Fruit fly (Drosophila melanogaster) whole organism, embryonic: ENCODE results near the gene Cp18.
A peak's percentile ranks its signal among the peaks of the same experiment; 100 is the strongest.

Source experiments
- Aef1 ChIP-seq: fragments of 200-800 bp; sonication (Bioruptor generic); IDR thresholded peaks from 3 replicates; pipeline ENCODE4 v1.3.6; 2022; ENCODE audit warnings: missing biosample characterization, missing genetic modification characterization
- Atf3 ChIP-seq: fragments of 200-800 bp; sonication (Bioruptor generic); optimal IDR thresholded peaks from 3 replicates; lab custom pipeline; 2016; ENCODE audit warnings: missing biosample characterization, missing genetic modification characterization
- Awh ChIP-seq: fragments of 200-800 bp; sonication (Bioruptor generic); IDR thresholded peaks from 2 replicates; pipeline ENCODE4, ENCODE4 v1.3.6; 2022; ENCODE audit warnings: missing biosample characterization, missing genetic modification characterization
- Blimp-1 ChIP-seq: fragments of 200-800 bp; sonication (Bioruptor generic); optimal IDR thresholded peaks from 3 replicates; lab custom pipeline; 2018; ENCODE audit warnings: missing biosample characterization, missing genetic modification characterization, mild to moderate bottlenecking, moderate library complexity, missing genetic modification reagents
- CG10147 ChIP-seq: fragments of 200-800 bp; sonication (Bioruptor generic); optimal IDR thresholded peaks from 2 replicates; lab custom pipeline; 2019; ENCODE audit warnings: missing biosample characterization, mild to moderate bottlenecking, missing genetic modification characterization, moderate library complexity
- CG10209 ChIP-seq: fragments of 200-800 bp; sonication (Bioruptor generic); optimal IDR thresholded peaks from 3 replicates; lab custom pipeline; 2017; ENCODE audit warnings: missing biosample characterization, mild to moderate bottlenecking, missing genetic modification characterization, missing genetic modification reagents
- CG10431 ChIP-seq: fragments of 200-800 bp; sonication (Bioruptor generic); optimal IDR thresholded peaks from 3 replicates; lab custom pipeline; 2018; ENCODE audit warnings: missing biosample characterization, mild to moderate bottlenecking, missing genetic modification characterization
- CG10543 ChIP-seq: fragments of 200-800 bp; sonication (Bioruptor generic); optimal IDR thresholded peaks from 3 replicates; lab custom pipeline; 2017; ENCODE audit warnings: missing biosample characterization, mild to moderate bottlenecking, missing genetic modification characterization, moderate library complexity
- CG11560 ChIP-seq: fragments of 200-800 bp; sonication (Bioruptor generic); IDR thresholded peaks from 3 replicates; pipeline ENCODE4 v1.3.6; 2022; ENCODE audit warnings: missing biosample characterization, missing genetic modification characterization
- CG12071 ChIP-seq: fragments of 200-800 bp; sonication (Bioruptor generic); optimal IDR thresholded peaks from 3 replicates; lab custom pipeline; 2018; ENCODE audit warnings: missing biosample characterization, mild to moderate bottlenecking, missing genetic modification characterization
- CG12299 ChIP-seq: fragments of 200-800 bp; sonication (Bioruptor generic); optimal IDR thresholded peaks from 2 replicates; lab custom pipeline; 2018; ENCODE audit warnings: missing biosample characterization, mild to moderate bottlenecking, missing genetic modification characterization
- CG2129 ChIP-seq: fragments of 200-800 bp; sonication (Bioruptor generic); IDR thresholded peaks from 2 replicates; pipeline ENCODE4 v1.3.6; 2022; ENCODE audit warnings: missing biosample characterization, missing genetic modification characterization; ENCODE audit not compliant: partially characterized antibody
- CG3407 ChIP-seq: fragments of 200-800 bp; sonication (Bioruptor generic); optimal IDR thresholded peaks from 2 replicates; lab custom pipeline; 2018; ENCODE audit warnings: missing biosample characterization, mild to moderate bottlenecking, missing genetic modification characterization
- CG34224 ChIP-seq: fragments of 200-800 bp; sonication (Bioruptor generic); IDR thresholded peaks from 3 replicates; pipeline ENCODE4 v1.3.6; 2022; ENCODE audit warnings: missing biosample characterization, missing genetic modification characterization; ENCODE audit not compliant: partially characterized antibody
- CG34422 ChIP-seq: fragments of 200-800 bp; sonication (Bioruptor generic); IDR thresholded peaks from 3 replicates; pipeline ENCODE4 v1.3.6; 2022; ENCODE audit warnings: missing biosample characterization, missing genetic modification characterization
- CG4360 ChIP-seq: fragments of 200-800 bp; sonication (Bioruptor generic); IDR thresholded peaks from 2 replicates; pipeline ENCODE4 v1.3.6; 2022; ENCODE audit warnings: missing biosample characterization, missing genetic modification characterization
- CG6683 ChIP-seq: fragments of 200-800 bp; sonication (Bioruptor generic); optimal IDR thresholded peaks from 2 replicates; lab custom pipeline; 2017; ENCODE audit warnings: missing biosample characterization, mild to moderate bottlenecking, missing genetic modification characterization, missing genetic modification reagents
- CG7271 ChIP-seq: fragments of 200-800 bp; sonication (Bioruptor generic); optimal IDR thresholded peaks from 2 replicates; lab custom pipeline; 2018; ENCODE audit warnings: missing biosample characterization, mild to moderate bottlenecking, missing genetic modification characterization, moderate library complexity
- CG7786 ChIP-seq: fragments of 200-800 bp; sonication (Bioruptor generic); optimal IDR thresholded peaks from 2 replicates; lab custom pipeline; 2016; ENCODE audit warnings: missing biosample characterization, missing genetic modification characterization
- CG8290 ChIP-seq, 3 experiments: fragments of 200-800 bp; sonication (Bioruptor generic); optimal IDR thresholded peaks; 2 replicates each; lab custom pipeline; 2016 to 2019; ENCODE audit warnings: missing biosample characterization in 3 of 3, missing genetic modification characterization in 3 of 3, mild to moderate bottlenecking in 2 of 3, moderate library complexity in 1 of 3
- CG8944 ChIP-seq: fragments of 200-800 bp; sonication (Bioruptor generic); optimal IDR thresholded peaks from 3 replicates; lab custom pipeline; 2016; ENCODE audit warnings: missing biosample characterization, missing genetic modification characterization
- Dfd ChIP-seq, 2 experiments: fragments of >200 bp; optimal IDR thresholded peaks; 2 replicates each; lab custom pipeline; 2017; ENCODE audit warnings: missing biosample characterization in 2 of 2, missing genetic modification characterization in 2 of 2
- Doc2 ChIP-seq: fragments of 200-800 bp; sonication (Bioruptor generic); IDR thresholded peaks from 2 replicates; pipeline ENCODE4 v1.3.6; 2022; ENCODE audit warnings: missing biosample characterization, missing genetic modification characterization
- Dp ChIP-seq: fragments of 200-800 bp; sonication (Bioruptor generic); optimal IDR thresholded peaks from 2 replicates; lab custom pipeline; 2018; ENCODE audit warnings: missing biosample characterization, mild to moderate bottlenecking, missing genetic modification characterization, moderate library complexity
- Oli ChIP-seq: fragments of 200-800 bp; sonication (Bioruptor generic); optimal IDR thresholded peaks from 2 replicates; lab custom pipeline; 2018; ENCODE audit warnings: missing biosample characterization, mild to moderate bottlenecking, missing genetic modification characterization, moderate library complexity
- Rfx ChIP-seq: fragments of 200-800 bp; sonication (Bioruptor generic); IDR thresholded peaks from 2 replicates; pipeline ENCODE4 v1.3.6; 2022; ENCODE audit warnings: missing biosample characterization, missing genetic modification characterization
- Side ChIP-seq: fragments of 200-800 bp; sonication (Bioruptor generic); optimal IDR thresholded peaks from 2 replicates; lab custom pipeline; 2016; ENCODE audit warnings: missing biosample characterization, missing genetic modification characterization
- Spps ChIP-seq: fragments of 200-800 bp; sonication (Bioruptor generic); optimal IDR thresholded peaks from 2 replicates; lab custom pipeline; 2018; ENCODE audit warnings: missing biosample characterization, mild to moderate bottlenecking, missing genetic modification characterization
- TFAM ChIP-seq: fragments of 200-800 bp; sonication (Bioruptor generic); optimal IDR thresholded peaks from 2 replicates; lab custom pipeline; 2017; ENCODE audit warnings: missing biosample characterization, missing genetic modification characterization, inconsistent platforms
- Taf1 ChIP-seq: fragments of 200-800 bp; sonication (Bioruptor generic); IDR thresholded peaks from 2 replicates; pipeline ENCODE4 v1.3.6; 2022; ENCODE audit warnings: missing biosample characterization, missing genetic modification characterization
- abd-A ChIP-seq: fragments of 200-800 bp; sonication (Bioruptor generic); optimal IDR thresholded peaks from 3 replicates; lab custom pipeline; 2019; ENCODE audit warnings: missing biosample characterization, mild to moderate bottlenecking, missing genetic modification characterization, moderate library complexity
- croc ChIP-seq: fragments of 200-800 bp; sonication (Bioruptor generic); conservative IDR thresholded peaks from 3 replicates; pipeline ENCODE4 v1.3.6; 2022; ENCODE audit warnings: missing biosample characterization, missing genetic modification characterization
- crol ChIP-seq: fragments of 200-800 bp; sonication (Bioruptor generic); IDR thresholded peaks from 2 replicates; pipeline ENCODE4 v1.3.6; 2022; ENCODE audit warnings: missing biosample characterization, missing genetic modification characterization
- dpn ChIP-seq, 2 experiments: fragments of 200-800 bp; sonication (Bioruptor generic); optimal IDR thresholded peaks; 3 replicates each; lab custom pipeline; 2016; ENCODE audit warnings: missing biosample characterization in 2 of 2, missing genetic modification characterization in 2 of 2
- fd64A ChIP-seq: fragments of 200-800 bp; sonication (Bioruptor generic); optimal IDR thresholded peaks from 3 replicates; lab custom pipeline; 2018; ENCODE audit warnings: missing biosample characterization, mild to moderate bottlenecking, missing genetic modification characterization
- fd96Cb ChIP-seq: fragments of 200-800 bp; sonication (Bioruptor generic); optimal IDR thresholded peaks from 2 replicates; lab custom pipeline; 2018; ENCODE audit warnings: missing biosample characterization, mild to moderate bottlenecking, missing genetic modification characterization, moderate library complexity
- gcm2 ChIP-seq: fragments of 200-800 bp; sonication (Bioruptor generic); optimal IDR thresholded peaks from 2 replicates; lab custom pipeline; 2016; ENCODE audit warnings: missing biosample characterization, missing genetic modification characterization
- hkb ChIP-seq, 2 experiments: fragments of 200-800 bp in 1 of 2; fragments of >200 bp in 1 of 2; sonication (Bioruptor generic) in 1 of 2; IDR thresholded peaks in 1 of 2; optimal IDR thresholded peaks in 1 of 2; 2 replicates each; pipeline versions ENCODE4 v1.3.6 to Lab custom; 2017 to 2022; ENCODE audit warnings: missing biosample characterization in 1 of 2, missing genetic modification characterization in 1 of 2
- kah ChIP-seq: fragments of 200-800 bp; sonication (Bioruptor generic); optimal IDR thresholded peaks from 2 replicates; lab custom pipeline; 2018; ENCODE audit warnings: missing biosample characterization, mild to moderate bottlenecking, missing genetic modification characterization
- kni ChIP-seq: fragments of 200-800 bp; sonication (Bioruptor generic); optimal IDR thresholded peaks from 3 replicates; lab custom pipeline; 2017; ENCODE audit warnings: mild to moderate bottlenecking, missing biosample characterization, missing genetic modification reagents, missing genetic modification characterization
- maf-S ChIP-seq: fragments of 200-800 bp; sonication (Bioruptor generic); optimal IDR thresholded peaks from 2 replicates; lab custom pipeline; 2016; ENCODE audit warnings: missing biosample characterization, missing genetic modification characterization
- mam ChIP-seq: fragments of 200-800 bp; sonication (Bioruptor generic); optimal IDR thresholded peaks from 3 replicates; lab custom pipeline; 2016; ENCODE audit warnings: missing biosample characterization, missing genetic modification characterization
- otp ChIP-seq: fragments of 200-800 bp; sonication (Bioruptor generic); IDR thresholded peaks from 3 replicates; pipeline ENCODE4, ENCODE4 v1.3.6; 2022; ENCODE audit warnings: missing biosample characterization, missing genetic modification characterization
- pho ChIP-seq: fragments of 200-800 bp; sonication (Bioruptor generic); optimal IDR thresholded peaks from 2 replicates; lab custom pipeline; 2016; ENCODE audit warnings: missing biosample characterization, missing genetic modification characterization
- pita ChIP-seq: fragments of 200-800 bp; sonication (Bioruptor generic); optimal IDR thresholded peaks from 2 replicates; lab custom pipeline; 2017; ENCODE audit warnings: missing biosample characterization, mild to moderate bottlenecking, missing genetic modification characterization
- sima ChIP-seq: fragments of 200-800 bp; sonication (Bioruptor generic); optimal IDR thresholded peaks from 2 replicates; lab custom pipeline; 2016; ENCODE audit warnings: missing biosample characterization, missing genetic modification characterization
- stwl ChIP-seq: fragments of 200-800 bp; sonication (Bioruptor generic); optimal IDR thresholded peaks from 3 replicates; lab custom pipeline; 2018; ENCODE audit warnings: missing biosample characterization, mild to moderate bottlenecking, missing genetic modification characterization, moderate library complexity
- tgo ChIP-seq: fragments of 200-800 bp; sonication (Bioruptor generic); IDR thresholded peaks from 3 replicates; pipeline ENCODE4 v1.3.6; 2022; ENCODE audit warnings: missing biosample characterization, missing genetic modification characterization
- vfl ChIP-seq: fragments of 200-800 bp; sonication (Bioruptor generic); optimal IDR thresholded peaks from 2 replicates; lab custom pipeline; 2016; ENCODE audit warnings: missing biosample characterization, missing genetic modification characterization
- z ChIP-seq: fragments of 200-800 bp; sonication (Bioruptor generic); IDR thresholded peaks from 3 replicates; pipeline ENCODE4 v1.3.6; 2022; ENCODE audit warnings: missing biosample characterization, missing genetic modification characterization

The Cp18 gene

DNA sequence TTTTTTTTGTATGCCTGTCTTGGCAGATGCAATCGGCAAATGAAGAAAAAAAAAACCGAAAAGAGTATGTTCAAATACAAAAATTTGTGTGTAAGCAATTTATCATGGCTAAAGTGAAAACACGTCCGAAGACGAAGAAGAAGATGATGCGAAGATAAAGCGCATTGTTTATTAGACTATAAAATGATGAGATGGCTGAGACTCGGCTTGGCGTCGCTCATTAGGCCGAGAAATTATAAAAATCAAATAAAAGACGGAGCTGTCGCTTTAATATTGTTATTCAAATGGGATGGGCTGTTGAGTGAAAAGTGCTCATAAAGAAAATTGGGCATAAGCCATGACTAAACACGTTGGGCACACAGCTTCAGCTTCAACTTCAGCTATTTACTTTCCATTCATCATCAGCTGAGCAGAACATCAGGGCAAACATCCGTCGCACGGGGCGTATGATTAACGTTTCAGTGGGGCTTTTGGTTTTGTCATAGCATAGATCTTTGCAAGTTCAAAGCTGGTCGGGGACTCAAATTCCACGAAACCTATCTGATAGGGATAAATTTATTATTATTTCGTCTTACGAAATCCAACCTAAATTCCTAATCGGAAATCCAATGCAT lies 44.1 kb downstream of the Cp18 start (continued):
- TF ChIP-seq CG34422 (GFP tag; lab: Robert Waterston, UW) (no peak), Blimp-1 (GFP tag; lab: Kevin White, UChicago) (peak; percentile 28), pho (no peak), CG3407 (GFP tag; lab: Kevin White, UChicago) (peak; percentile 1), Oli (tag; lab: Kevin White, UChicago) (no peak), Rfx (GFP tag; lab: Robert Waterston, UW) (peak; percentile 17; the same call in 1 of the 2 replicates), Doc2 (GFP tag; lab: Robert Waterston, UW) (no peak), CG7786 (GFP tag; lab: Kevin White, UChicago) (no peak), CG10209 (GFP tag; lab: Kevin White, UChicago) (no peak), Awh (GFP tag; lab: Robert Waterston, UW) (peak; percentile 88), Aef1 (GFP tag; lab: Robert Waterston, UW) (no peak), Dp (no peak), abd-A (peak; percentile 89), vfl (no peak), CG10147 (no peak), Atf3 (no peak), kah (GFP tag; lab: Kevin White, UChicago) (no peak), Dfd (GFP tag; optimal IDR thresholded peaks at IDR 0.05; lab: Kevin White, UChicago) (no peak), CG8290 (GFP tag; optimal IDR thresholded peaks at IDR 0.05; lab: Kevin White, UChicago) (no peak), CG8290 (tag; optimal IDR thresholded peaks at IDR 0.05; lab: Kevin White, UChicago) (peak in 1 of 2 experiments; percentile 2), CG12299 (tag; lab: Kevin White, UChicago) (no peak), CG11560 (tag; lab: Robert Waterston, UW) (no peak), CG10431 (GFP tag; lab: Kevin White, UChicago) (no peak), kni (GFP tag; lab: Kevin White, UChicago) (peak; percentile 47), fd64A (GFP tag; lab: Kevin White, UChicago) (peak; percentile 21), otp (no peak), Side (GFP tag; lab: Kevin White, UChicago) (no peak), sima (no peak), stwl (tag; lab: Kevin White, UChicago) (no peak), CG2129 (no peak), dpn (GFP tag; optimal IDR thresholded peaks at IDR 0.05; lab: Kevin White, UChicago) (no peak), Spps (no peak), hkb (optimal IDR thresholded peaks at IDR 0.05; lab: Kevin White, UChicago) (no peak), hkb (GFP tag; IDR thresholded peaks at IDR 0.05; lab: Robert Waterston, UW) (no peak), CG8944 (no peak), CG7271 (tag; lab: Kevin White, UChicago) (no peak), mam (GFP tag; lab: Kevin White, UChicago) (no peak), CG10543 (no peak), fd96Cb (tag; lab: Kevin White, UChicago) (no peak), CG12071 (GFP tag; lab: Kevin White, UChicago) (no peak), crol (GFP tag; lab: Robert Waterston, UW) (no peak), TFAM (GFP tag; lab: Kevin White, UChicago) (no peak), CG34224 (GFP tag; lab: Robert Waterston, UW) (no peak), maf-S (GFP tag; lab: Kevin White, UChicago) (no peak), CG4360 (no peak), CG6683 (no peak), tgo (GFP tag; lab: Robert Waterston, UW) (no peak), z (GFP tag; lab: Robert Waterston, UW) (0 out of 3 replicates have a peak, but pooled peaks have one; percentile 52), Taf1 (no peak), pita (GFP tag; lab: Kevin White, UChicago) (no peak), croc (GFP tag; lab: Robert Waterston, UW) (no peak), gcm2 (GFP tag; lab: Kevin White, UChicago) (no peak)
